Fruit fly (Drosophila melanogaster) S2 (cell line): ENCODE results near the gene CG45081.

Experiments
- CG8478 ChIP-seq: fragments of >200 bp; optimal IDR thresholded peaks from 2 replicates; lab custom pipeline; 2018
- CTCF ChIP-seq, 2 experiments: fragments of >200 bp; optimal IDR thresholded peaks; 2 replicates each; lab custom pipeline; 2018

DNA sequence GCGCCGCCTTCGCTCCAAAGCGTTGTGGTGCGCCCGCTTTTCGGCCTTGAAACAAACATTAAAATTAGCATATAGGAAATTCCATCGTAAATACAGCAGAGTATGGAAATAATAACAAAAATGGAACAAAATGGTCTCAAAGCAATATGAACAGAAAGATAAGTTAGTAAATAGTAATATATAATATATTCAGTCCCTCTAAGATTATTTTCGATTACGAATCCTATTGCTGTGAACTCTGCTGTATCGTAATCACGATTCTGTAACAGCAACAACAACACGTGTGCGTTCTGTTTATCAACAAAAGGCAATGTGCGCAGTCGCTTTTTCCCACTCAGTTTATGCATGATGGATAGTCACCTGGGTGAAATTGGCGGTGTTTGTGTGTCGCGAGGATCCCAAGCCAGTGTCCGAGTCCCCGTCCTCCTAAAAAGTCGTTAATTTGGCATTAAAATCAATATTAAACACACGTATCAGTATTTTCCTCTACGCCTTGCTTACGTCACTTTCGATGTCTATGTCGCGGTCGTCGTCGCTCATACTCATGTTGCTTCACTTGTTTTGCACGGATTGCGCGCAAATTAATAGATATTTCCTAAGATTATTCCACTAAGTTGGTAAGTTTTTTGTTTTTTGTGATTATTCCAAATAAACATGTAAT lies 2.3 kb upstream of the CG45081 start, which contains the start of the genes CG42374 and Mettl5:
- no peak for TF ChIP-seq CG8478 (lab: Kevin White, UChicago)
- TF ChIP-seq CTCF (optimal IDR thresholded peaks at IDR 0.05; lab: Kevin White, UChicago), result no peak
